Fruit fly (Drosophila melanogaster): ENCODE results near the gene Femcoat.
A peak's percentile ranks its signal among the peaks of the same experiment; 100 is the strongest.

Femcoat gene

DNA sequence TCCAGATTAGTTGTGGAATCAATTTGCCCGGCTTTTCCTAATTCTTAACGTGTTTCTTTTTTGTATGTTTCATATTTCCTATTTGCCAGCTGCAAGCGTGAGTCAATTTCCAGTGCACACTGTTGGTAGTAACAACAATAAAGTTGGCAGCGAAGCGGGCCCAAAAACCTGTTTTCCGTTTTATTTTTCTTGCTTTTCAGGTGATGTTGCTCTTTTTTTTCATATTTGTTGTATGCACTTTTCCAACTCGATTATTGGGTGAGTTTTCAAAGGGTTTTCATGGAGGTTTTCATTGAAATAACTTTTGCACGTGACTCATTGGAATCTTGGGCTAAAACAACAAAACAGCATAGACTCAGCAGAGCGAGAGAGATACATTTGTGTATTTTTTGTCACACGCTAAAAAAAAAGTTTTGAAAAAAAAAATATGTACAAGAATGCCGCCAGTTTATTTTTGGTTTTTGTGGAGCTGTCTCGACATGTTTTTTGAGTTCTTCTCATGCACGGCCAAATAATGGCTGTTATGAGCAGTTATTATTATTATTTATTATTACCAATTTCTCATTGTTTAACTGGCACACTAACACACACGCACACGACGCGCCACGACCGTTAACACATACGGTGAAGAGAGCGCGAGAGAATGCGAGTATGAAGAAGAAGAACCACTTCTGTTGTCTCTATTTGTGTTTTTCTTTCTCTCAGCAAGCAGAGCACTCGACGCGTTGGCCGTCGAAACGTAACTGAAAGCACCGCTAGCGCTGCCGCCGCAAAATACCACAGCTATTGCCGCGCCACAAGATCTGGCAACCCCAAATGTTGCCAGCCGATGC is 37.1 kb downstream of the Femcoat start, which contains the start of gene Fas2 (continued):
- TF ChIP-seq zf30C (GFP tag; optimal IDR thresholded peaks at IDR 0.05) = no peak
- 0 out of 4 replicates have a peak, but pooled peaks have one; percentile 15 for TF ChIP-seq Dll (GFP tag; IDR thresholded peaks at IDR 0.05; ENCODE audit: partially characterized antibody)
- TF ChIP-seq Ravus (GFP tag; IDR thresholded peaks at IDR 0.05) = no peak
- TF ChIP-seq Lim3 (GFP tag; IDR thresholded peaks at IDR 0.05) = no peak
- TF ChIP-seq CG9932 (GFP tag; IDR thresholded peaks at IDR 0.05) = peak; percentile 54
- no peak for TF ChIP-seq tll (GFP tag; optimal IDR thresholded peaks at IDR 0.05)
- TF ChIP-seq Kr (GFP tag; optimal IDR thresholded peaks at IDR 0.05) = no peak
- no peak for TF ChIP-seq Sry-β (GFP tag; optimal IDR thresholded peaks at IDR 0.05)
- TF ChIP-seq CG13775 (GFP tag; optimal IDR thresholded peaks at IDR 0.05) = no peak
- TF ChIP-seq CG2116 (GFP tag; optimal IDR thresholded peaks at IDR 0.05) = no peak
- no peak for TF ChIP-seq CG18011 (GFP tag; optimal IDR thresholded peaks at IDR 0.05)
- peak; percentile 28 for TF ChIP-seq CG33213 (GFP tag; optimal IDR thresholded peaks at IDR 0.05)
- peak; percentile 33 for TF ChIP-seq CG18619 (GFP tag; optimal IDR thresholded peaks at IDR 0.05)
- TF ChIP-seq schlank (tag; optimal IDR thresholded peaks at IDR 0.05) = no peak
- peak; percentile 52 for TF ChIP-seq Atf6 (GFP tag; IDR thresholded peaks at IDR 0.05)
- TF ChIP-seq crc (GFP tag; optimal IDR thresholded peaks at IDR 0.05) = no peak
- peak; percentile 45 for TF ChIP-seq abd-A (tag; optimal IDR thresholded peaks at IDR 0.05)
- peak; percentile 15; the same call in 1 of the 3 replicates for TF ChIP-seq CG17361 (GFP tag; IDR thresholded peaks at IDR 0.05)
- TF ChIP-seq CG16863 (GFP tag; optimal IDR thresholded peaks at IDR 0.05) = peak; percentile 22
- no peak for TF ChIP-seq pita (GFP tag; optimal IDR thresholded peaks at IDR 0.05)
- TF ChIP-seq br (optimal IDR thresholded peaks at IDR 0.05) = no peak
- TF ChIP-seq h (optimal IDR thresholded peaks at IDR 0.05) = no peak
- peak; percentile 50 for TF ChIP-seq mirr (GFP tag; optimal IDR thresholded peaks at IDR 0.05)
- TF ChIP-seq CG4730 (GFP tag; IDR thresholded peaks at IDR 0.05) = peak; percentile 32; the same call in 1 of the 2 replicates
- peak; percentile 76 for TF ChIP-seq sd (tag; optimal IDR thresholded peaks at IDR 0.05)
- peak; percentile 17 for TF ChIP-seq CG4617 (GFP tag; optimal IDR thresholded peaks at IDR 0.05; ENCODE audit: borderline replicate concordance)
- no peak for TF ChIP-seq C15 (GFP tag; IDR thresholded peaks at IDR 0.05)
- TF ChIP-seq crol (GFP tag; IDR thresholded peaks at IDR 0.05) = no peak
- TF ChIP-seq Jarid2 (GFP tag; optimal IDR thresholded peaks at IDR 0.05) = peak; percentile 92
- TF ChIP-seq NfI (GFP tag; optimal IDR thresholded peaks at IDR 0.05) = peak; percentile 6
- TF ChIP-seq CG3838 (GFP tag; optimal IDR thresholded peaks at IDR 0.05) = peak; percentile 16
- TF ChIP-seq CG15269 (tag; optimal IDR thresholded peaks at IDR 0.05) = peak; percentile 25
- TF ChIP-seq Ets97D (GFP tag; optimal IDR thresholded peaks at IDR 0.05) = peak; percentile 23
- TF ChIP-seq CG12744 (GFP tag; optimal IDR thresholded peaks at IDR 0.05) = no peak
- 0 out of 3 replicates have a peak, but pooled peaks have one; percentile 59 for TF ChIP-seq otp (GFP tag; IDR thresholded peaks at IDR 0.05)
- no peak for TF ChIP-seq BEAF-32 (GFP tag; optimal IDR thresholded peaks at IDR 0.05)
- peak in 1 of 2 experiments; percentile 47 for TF ChIP-seq dpn (GFP tag; optimal IDR thresholded peaks at IDR 0.05)
- no peak for TF ChIP-seq pnt (GFP tag; optimal IDR thresholded peaks at IDR 0.05)
- TF ChIP-seq sisA (GFP tag; IDR thresholded peaks at IDR 0.05) = peak; percentile 32; the same call in 1 of the 2 replicates
- TF ChIP-seq Gsc (GFP tag; IDR thresholded peaks at IDR 0.05) = no peak
- peak; percentile 7 for TF ChIP-seq nmo (GFP tag; optimal IDR thresholded peaks at IDR 0.05)
- TF ChIP-seq D19A (tag; optimal IDR thresholded peaks at IDR 0.05) = no peak
- TF ChIP-seq Lpt (GFP tag; optimal IDR thresholded peaks at IDR 0.05) = no peak
- no peak for TF ChIP-seq nerfin-2 (GFP tag; IDR thresholded peaks at IDR 0.05; ENCODE audit: partially characterized antibody)
- no peak for TF ChIP-seq CG32767 (GFP tag; IDR thresholded peaks at IDR 0.05)
- no peak for TF ChIP-seq Ets65A (GFP tag)
- peak; percentile 93 for TF ChIP-seq CG17385 (GFP tag; optimal IDR thresholded peaks at IDR 0.05)
- TF ChIP-seq Hsf (GFP tag; optimal IDR thresholded peaks at IDR 0.05) = no peak
- TF ChIP-seq Nf-YC (tag; optimal IDR thresholded peaks at IDR 0.05) = peak; percentile 15
- TF ChIP-seq seq (GFP tag; IDR thresholded peaks at IDR 0.05) = peak; percentile 46; the same call in 1 of the 2 replicates
